Fruit fly (Drosophila melanogaster) whole organism, pupa: Measurements from ENCODE around the gene Npc2g.

Experiments used
- CG12605 ChIP-seq: fragments of 200-800 bp; sonication (Bioruptor generic); IDR thresholded peaks from 2 replicates; pipeline ENCODE4 v1.3.6; 2022; ENCODE audit warnings: missing biosample characterization, missing genetic modification characterization
- CG13204 ChIP-seq: fragments of 200-800 bp; sonication (Bioruptor generic); optimal IDR thresholded peaks from 2 replicates; lab custom pipeline; 2018; ENCODE audit warnings: missing biosample characterization, mild to moderate bottlenecking, missing genetic modification characterization, moderate library complexity
- CG14655 ChIP-seq: fragments of 200-800 bp; sonication (Bioruptor generic); optimal IDR thresholded peaks from 3 replicates; lab custom pipeline; 2017; ENCODE audit warnings: mild to moderate bottlenecking, missing biosample characterization, missing genetic modification reagents, missing genetic modification characterization
- CG15710 ChIP-seq: fragments of 200-800 bp; sonication (Bioruptor generic); optimal IDR thresholded peaks from 2 replicates; lab custom pipeline; 2018; ENCODE audit warnings: missing biosample characterization, mild to moderate bottlenecking, missing genetic modification characterization, moderate library complexity
- CG8159 ChIP-seq: fragments of 200-800 bp; sonication (Bioruptor generic); optimal IDR thresholded peaks from 3 replicates; lab custom pipeline; 2018; ENCODE audit warnings: missing biosample characterization, mild to moderate bottlenecking, missing genetic modification characterization, moderate library complexity
- CG8301 ChIP-seq: fragments of 200-800 bp; sonication (Bioruptor generic); optimal IDR thresholded peaks from 2 replicates; lab custom pipeline; 2018; ENCODE audit warnings: missing biosample characterization, mild to moderate bottlenecking, missing genetic modification characterization
- CG9948 ChIP-seq: fragments of 200-800 bp; sonication (Bioruptor generic); optimal IDR thresholded peaks from 2 replicates; lab custom pipeline; 2018; ENCODE audit warnings: missing biosample characterization, mild to moderate bottlenecking, missing genetic modification characterization, moderate library complexity
- D1 ChIP-seq: fragments of 200-800 bp; sonication (Bioruptor generic); optimal IDR thresholded peaks from 2 replicates; lab custom pipeline; 2018; ENCODE audit warnings: missing biosample characterization, mild to moderate bottlenecking, missing genetic modification characterization, moderate library complexity
- EcR ChIP-seq: fragments of 200-800 bp; sonication (Bioruptor generic); optimal IDR thresholded peaks from 3 replicates; lab custom pipeline; 2019; ENCODE audit warnings: missing biosample characterization, missing genetic modification characterization, mild to moderate bottlenecking, moderate library complexity, missing genetic modification reagents
- Ets98B ChIP-seq: fragments of 200-800 bp; sonication (Bioruptor generic); IDR thresholded peaks from 2 replicates; pipeline ENCODE4 v1.3.6; 2022; ENCODE audit warnings: missing biosample characterization, missing genetic modification characterization
- Pif1B ChIP-seq: fragments of 200-800 bp; sonication (Bioruptor generic); optimal IDR thresholded peaks from 3 replicates; lab custom pipeline; 2016; ENCODE audit warnings: missing biosample characterization, missing genetic modification characterization
- Snoo ChIP-seq: fragments of 200-800 bp; sonication (Bioruptor generic); optimal IDR thresholded peaks from 3 replicates; lab custom pipeline; 2017; ENCODE audit warnings: missing biosample characterization, mild to moderate bottlenecking, missing genetic modification characterization, inconsistent platforms
- fd96Ca ChIP-seq: fragments of 200-800 bp; sonication (Bioruptor generic); IDR thresholded peaks from 3 replicates; pipeline ENCODE4 v1.3.6; 2022; ENCODE audit warnings: missing biosample characterization, missing genetic modification characterization
- gl ChIP-seq: fragments of 200-800 bp; sonication (Bioruptor generic); optimal IDR thresholded peaks from 2 replicates; lab custom pipeline; 2018; ENCODE audit warnings: missing biosample characterization, mild to moderate bottlenecking, missing genetic modification characterization

- TF ChIP-seq fd96Ca (GFP tag; lab: Robert Waterston, UW) (no peak), gl (no peak), Ets98B (GFP tag; lab: Robert Waterston, UW) (no peak), CG8301 (tag; lab: Kevin White, UChicago) (no peak), Pif1B (GFP tag; lab: Kevin White, UChicago) (no peak), EcR (GFP tag; lab: Kevin White, UChicago) (no peak), CG8159 (peak; percentile 42), CG9948 (tag; lab: Kevin White, UChicago) (no peak), CG13204 (GFP tag; lab: Kevin White, UChicago) (no peak), CG14655 (no peak), Snoo (tag; lab: Kevin White, UChicago) (no peak), CG12605 (GFP tag; lab: Robert Waterston, UW) (no peak), D1 (no peak), CG15710 (tag; lab: Kevin White, UChicago) (no peak)
These were observed 16.1 kb downstream of the Npc2g start for dm6 chr3R:30729013-30729412.
